Fruit fly (Drosophila melanogaster): Measurements from ENCODE around the gene Snmp1.

Snmp1 gene

dm6 chr3R:21130050-21130449 is 38.0 kb downstream of the Snmp1 start, which contains the start of gene Ice2 (continued):
- no peak for TF ChIP-seq Hmx (GFP tag; optimal IDR thresholded peaks at IDR 0.05)
- TF ChIP-seq lbe (GFP tag; optimal IDR thresholded peaks at IDR 0.05), result peak; percentile 37
- no peak for TF ChIP-seq crol (GFP tag; IDR thresholded peaks at IDR 0.05)
- no peak for TF ChIP-seq CG11398 (GFP tag; optimal IDR thresholded peaks at IDR 0.05)
- TF ChIP-seq H2.0 (GFP tag; IDR thresholded peaks at IDR 0.05), result no peak
- TF ChIP-seq CG8944 (GFP tag; optimal IDR thresholded peaks at IDR 0.05), result no peak
- TF ChIP-seq CG7745 (tag; optimal IDR thresholded peaks at IDR 0.05), result no peak
- peak; percentile 2 for TF ChIP-seq Nf-YC (tag; optimal IDR thresholded peaks at IDR 0.05)
- TF ChIP-seq CG1529 (GFP tag; optimal IDR thresholded peaks at IDR 0.05), result no peak
- TF ChIP-seq nerfin-1 (tag; optimal IDR thresholded peaks at IDR 0.05), result no peak
- no peak for TF ChIP-seq CG17612 (GFP tag; IDR thresholded peaks at IDR 0.05)
- no peak for TF ChIP-seq NFAT (GFP tag; IDR thresholded peaks at IDR 0.05)
- TF ChIP-seq usp (GFP tag; optimal IDR thresholded peaks at IDR 0.05), result no peak
- no peak for TF ChIP-seq CkIIα-i1 (GFP tag; IDR thresholded peaks at IDR 0.05)
- TF ChIP-seq Xrp1 (GFP tag; IDR thresholded peaks at IDR 0.05), result peak; percentile 25; the same call in 1 of the 2 replicates
- no peak for TF ChIP-seq slp2 (GFP tag; optimal IDR thresholded peaks at IDR 0.05)
- TF ChIP-seq CG15696 (tag; optimal IDR thresholded peaks at IDR 0.05), result peak; percentile 7
- no peak for TF ChIP-seq CG7786 (GFP tag; optimal IDR thresholded peaks at IDR 0.05)
- peak; percentile 41 for TF ChIP-seq phol (tag; optimal IDR thresholded peaks at IDR 0.05)
- TF ChIP-seq chm (GFP tag; IDR thresholded peaks at IDR 0.05), result no peak
- no peak for TF ChIP-seq rib (GFP tag; IDR thresholded peaks at IDR 0.05)
- TF ChIP-seq Rfx (GFP tag; IDR thresholded peaks at IDR 0.05), result no peak
- TF ChIP-seq CG4360 (GFP tag; IDR thresholded peaks at IDR 0.05), result no peak
- TF ChIP-seq dati (GFP tag; IDR thresholded peaks at IDR 0.05), result no peak
- TF ChIP-seq CG7839 (tag; optimal IDR thresholded peaks at IDR 0.05), result no peak
- no peak for TF ChIP-seq CG12071 (GFP tag; optimal IDR thresholded peaks at IDR 0.05)
- no peak for TF ChIP-seq Drgx (GFP tag; IDR thresholded peaks at IDR 0.05)
- no peak for TF ChIP-seq mam (GFP tag; optimal IDR thresholded peaks at IDR 0.05)
- TF ChIP-seq tx (GFP tag; optimal IDR thresholded peaks at IDR 0.05), result no peak
- TF ChIP-seq CG17359 (tag; optimal IDR thresholded peaks at IDR 0.05), result no peak
- TF ChIP-seq ind (GFP tag; optimal IDR thresholded peaks at IDR 0.05), result no peak
- TF ChIP-seq Sry-β (GFP tag; optimal IDR thresholded peaks at IDR 0.05), result no peak
- no peak for TF ChIP-seq unpg (GFP tag; optimal IDR thresholded peaks at IDR 0.05)
- TF ChIP-seq pan (optimal IDR thresholded peaks at IDR 0.05), result no peak
- no peak for TF ChIP-seq pan (GFP tag; optimal IDR thresholded peaks at IDR 0.05 in 1 of 2, IDR thresholded peaks at IDR 0.05 in 1 of 2)
- no peak for TF ChIP-seq ash1 (GFP tag; optimal IDR thresholded peaks at IDR 0.05)
- no peak for TF ChIP-seq Nf-YA (GFP tag; IDR thresholded peaks at IDR 0.05)
- TF ChIP-seq CG2120 (GFP tag; optimal IDR thresholded peaks at IDR 0.05), result peak; percentile 3
- TF ChIP-seq gfzf (GFP tag; optimal IDR thresholded peaks at IDR 0.05), result peak; percentile 75
- TF ChIP-seq Gug (GFP tag; IDR thresholded peaks at IDR 0.05), result no peak
- TF ChIP-seq her (GFP tag; optimal IDR thresholded peaks at IDR 0.05), result no peak
- TF ChIP-seq CG16779 (GFP tag; IDR thresholded peaks at IDR 0.05), result no peak
- no peak for TF ChIP-seq dmrt99B (tag; optimal IDR thresholded peaks at IDR 0.05)
- TF ChIP-seq CG3065 (GFP tag; optimal IDR thresholded peaks at IDR 0.05), result no peak
- no peak for TF ChIP-seq CG11247 (GFP tag; IDR thresholded peaks at IDR 0.05)
- no peak for TF ChIP-seq schlank (tag; optimal IDR thresholded peaks at IDR 0.05)
- TF ChIP-seq Mad (GFP tag; optimal IDR thresholded peaks at IDR 0.05), result no peak
- TF ChIP-seq Six4 (GFP tag; optimal IDR thresholded peaks at IDR 0.05), result no peak
- TF ChIP-seq CG13775 (GFP tag; optimal IDR thresholded peaks at IDR 0.05), result no peak
- no peak for TF ChIP-seq Dfd (GFP tag; optimal IDR thresholded peaks at IDR 0.05)
- TF ChIP-seq CG8290 (GFP tag; optimal IDR thresholded peaks at IDR 0.05), result no peak
- TF ChIP-seq CG8290 (tag; optimal IDR thresholded peaks at IDR 0.05), result no peak
- TF ChIP-seq CG6654 (GFP tag; optimal IDR thresholded peaks at IDR 0.05), result no peak
- no peak for TF ChIP-seq otp (GFP tag; IDR thresholded peaks at IDR 0.05)
